Worm (Caenorhabditis elegans) whole organism, L2 larva: ENCODE data around the gene clec-256.

Experiments used
- C34F6.9 ChIP-seq: fragments of 150-350 bp; optimal IDR thresholded peaks from 2 replicates; lab custom pipeline; 2014; ENCODE audit warnings: missing biosample characterization, missing genetic modification characterization
- F13H6.1 ChIP-seq: sonication (generic microtip); optimal IDR thresholded peaks from 2 replicates; lab custom pipeline; 2016; ENCODE audit warnings: missing genetic modification characterization, missing compliant biosample characterization
- ZK546.5 ChIP-seq: sonication (generic microtip); optimal IDR thresholded peaks from 2 replicates; lab custom pipeline; 2017; ENCODE audit warnings: missing biosample characterization, missing genetic modification characterization
- alr-1 ChIP-seq: fragments of 150-350 bp; optimal IDR thresholded peaks from 2 replicates; lab custom pipeline; 2014; ENCODE audit warnings: missing biosample characterization, missing genetic modification characterization
- aly-2 ChIP-seq: fragments of 150-350 bp; optimal IDR thresholded peaks from 2 replicates; lab custom pipeline; 2014; ENCODE audit warnings: missing biosample characterization, missing genetic modification characterization
- blmp-1 ChIP-seq: sonication (generic microtip); optimal IDR thresholded peaks from 2 replicates; lab custom pipeline; 2017; ENCODE audit warnings: missing genetic modification characterization, mild to moderate bottlenecking, missing compliant biosample characterization, antibody characterized with exemption, moderate library complexity; ENCODE audit not compliant: insufficient read depth
- ceh-16 ChIP-seq: fragments of 150-350 bp; optimal IDR thresholded peaks from 2 replicates; lab custom pipeline; 2014; ENCODE audit warnings: missing biosample characterization, missing genetic modification characterization
- ceh-82 ChIP-seq: fragments of 150-350 bp; optimal IDR thresholded peaks from 2 replicates; lab custom pipeline; 2014; ENCODE audit warnings: missing biosample characterization, missing genetic modification characterization
- crh-2 ChIP-seq: sonication (generic microtip); optimal IDR thresholded peaks from 2 replicates; lab custom pipeline; 2017; ENCODE audit warnings: missing biosample characterization, missing genetic modification characterization
- dmd-4 ChIP-seq: sonication (generic microtip); optimal IDR thresholded peaks from 2 replicates; lab custom pipeline; 2017; ENCODE audit warnings: missing biosample characterization, missing genetic modification characterization
- egl-27 ChIP-seq: sonication (generic microtip); optimal IDR thresholded peaks from 3 replicates; lab custom pipeline; 2017; ENCODE audit warnings: missing biosample characterization, missing genetic modification reagents, missing genetic modification characterization
- fos-1 ChIP-seq: fragments of 150-350 bp; optimal IDR thresholded peaks from 2 replicates; lab custom pipeline; 2014; ENCODE audit warnings: missing biosample characterization, missing genetic modification characterization
- gmeb-1 ChIP-seq: fragments of 150-350 bp; optimal IDR thresholded peaks from 2 replicates; lab custom pipeline; 2014; ENCODE audit warnings: missing biosample characterization, missing genetic modification characterization
- lin-11 ChIP-seq: fragments of 150-350 bp; sonication (generic microtip); optimal IDR thresholded peaks from 2 replicates; lab custom pipeline; 2014; ENCODE audit warnings: missing biosample characterization, missing genetic modification characterization, inconsistent platforms, mixed read lengths
- lin-13 ChIP-seq: fragments of 150-350 bp; optimal IDR thresholded peaks from 2 replicates; lab custom pipeline; 2014; ENCODE audit warnings: missing biosample characterization, missing genetic modification reagents, missing genetic modification characterization
- lin-39 ChIP-seq: fragments of 150-350 bp; optimal IDR thresholded peaks from 2 replicates; lab custom pipeline; 2014; ENCODE audit warnings: missing biosample characterization, missing genetic modification reagents, missing genetic modification characterization
- lsy-2 ChIP-seq, 2 experiments: fragments of 150-350 bp in 1 of 2; sonication (generic microtip) in 1 of 2; optimal IDR thresholded peaks; 2 replicates each; lab custom pipeline; 2014 to 2017; ENCODE audit warnings: missing biosample characterization in 2 of 2, missing genetic modification characterization in 2 of 2
- mab-5 ChIP-seq: fragments of 150-350 bp; optimal IDR thresholded peaks from 2 replicates; lab custom pipeline; 2014; ENCODE audit warnings: missing biosample characterization, missing genetic modification characterization
- mbf-1 ChIP-seq: sonication (generic microtip); optimal IDR thresholded peaks from 2 replicates; lab custom pipeline; 2017; ENCODE audit warnings: missing biosample characterization, missing genetic modification characterization
- mdl-1 ChIP-seq, 2 experiments: fragments of 150-350 bp in 1 of 2; sonication (generic microtip) in 1 of 2; optimal IDR thresholded peaks; 2 replicates each; lab custom pipeline; 2017; ENCODE audit warnings: missing biosample characterization in 2 of 2, missing genetic modification characterization in 2 of 2
- nhr-12 ChIP-seq: fragments of 150-350 bp; optimal IDR thresholded peaks from 2 replicates; lab custom pipeline; 2014; ENCODE audit warnings: missing biosample characterization, missing genetic modification characterization
- nhr-129 ChIP-seq: fragments of 150-350 bp; optimal IDR thresholded peaks from 2 replicates; lab custom pipeline; 2014; ENCODE audit warnings: missing biosample characterization, missing genetic modification characterization
- nhr-21 ChIP-seq: fragments of 150-350 bp; optimal IDR thresholded peaks from 2 replicates; lab custom pipeline; 2014; ENCODE audit warnings: missing biosample characterization, missing genetic modification characterization
- nhr-237 ChIP-seq: fragments of 150-350 bp; optimal IDR thresholded peaks from 2 replicates; lab custom pipeline; 2014; ENCODE audit warnings: missing biosample characterization, missing genetic modification characterization
- nhr-25 ChIP-seq: fragments of 150-350 bp; sonication (generic microtip); optimal IDR thresholded peaks from 3 replicates; lab custom pipeline; 2014; ENCODE audit warnings: missing biosample characterization, missing genetic modification characterization
- nhr-6 ChIP-seq: fragments of 150-350 bp; optimal IDR thresholded peaks from 2 replicates; lab custom pipeline; 2014; ENCODE audit warnings: missing biosample characterization, missing genetic modification characterization
- peb-1 ChIP-seq: fragments of 150-350 bp; optimal IDR thresholded peaks from 2 replicates; lab custom pipeline; 2014; ENCODE audit warnings: missing biosample characterization, missing genetic modification characterization
- sem-4 ChIP-seq: fragments of 150-350 bp; optimal IDR thresholded peaks from 2 replicates; lab custom pipeline; 2014; ENCODE audit warnings: missing biosample characterization, missing genetic modification reagents, missing genetic modification characterization
- skn-1 ChIP-seq: sonication (generic microtip); optimal IDR thresholded peaks from 2 replicates; lab custom pipeline; 2017; ENCODE audit warnings: missing biosample characterization, missing genetic modification characterization
- sma-3 ChIP-seq: sonication (generic microtip); optimal IDR thresholded peaks from 2 replicates; lab custom pipeline; 2016; ENCODE audit warnings: missing genetic modification reagents, missing genetic modification characterization, missing compliant biosample characterization
- snpc-4 ChIP-seq: fragments of 150-350 bp; optimal IDR thresholded peaks from 2 replicates; lab custom pipeline; 2014; ENCODE audit warnings: missing biosample characterization, missing genetic modification characterization
- unc-55 ChIP-seq: fragments of 150-350 bp; sonication (generic microtip); optimal IDR thresholded peaks from 3 replicates; lab custom pipeline; 2014; ENCODE audit warnings: missing biosample characterization, missing genetic modification reagents, missing genetic modification characterization
- unc-62 ChIP-seq: fragments of 150-350 bp; optimal IDR thresholded peaks from 2 replicates; lab custom pipeline; 2014; ENCODE audit warnings: missing biosample characterization, missing genetic modification reagents, missing genetic modification characterization
- zag-1 ChIP-seq: fragments of 150-350 bp; optimal IDR thresholded peaks from 2 replicates; lab custom pipeline; 2014; ENCODE audit warnings: missing biosample characterization, missing genetic modification characterization
- ztf-1 ChIP-seq: fragments of 200-800 bp; sonication (Bioruptor generic); conservative IDR thresholded peaks from 2 replicates; pipeline ENCODE4 v1.3.6; 2022; ENCODE audit warnings: missing genetic modification characterization, missing compliant biosample characterization
- ztf-11 ChIP-seq: sonication (generic microtip); optimal IDR thresholded peaks from 2 replicates; lab custom pipeline; 2017; ENCODE audit warnings: missing biosample characterization, missing genetic modification characterization
- ztf-4 ChIP-seq: fragments of 150-350 bp; optimal IDR thresholded peaks from 2 replicates; lab custom pipeline; 2014; ENCODE audit warnings: missing biosample characterization, missing genetic modification characterization

clec-256 gene

ce11 chrV:18771390-18771789 lies at the start of gene clec-256:
clec-256 (plus strand) TSS chrV:18771690.
- TF ChIP-seq ceh-16 (tag; lab: Kevin White, UChicago): no peak
- TF ChIP-seq nhr-21 (tag; lab: Kevin White, UChicago): no peak
- TF ChIP-seq sem-4 (tag; lab: Kevin White, UChicago): no peak
- no peak for TF ChIP-seq F13H6.1 (tag; lab: Kevin White, UChicago)
- TF ChIP-seq lin-13 (GFP tag; lab: Kevin White, UChicago): no peak
- no peak for TF ChIP-seq unc-62 (GFP tag; lab: Kevin White, UChicago)
- TF ChIP-seq lsy-2 (tag; optimal IDR thresholded peaks at IDR 0.05; lab: Kevin White, UChicago): no peak
- TF ChIP-seq nhr-25 (tag; lab: Kevin White, UChicago): no peak
- TF ChIP-seq sma-3 (GFP tag; lab: Kevin White, UChicago): no peak
- TF ChIP-seq zag-1: no peak
- TF ChIP-seq alr-1 (tag; lab: Kevin White, UChicago): no peak
- no peak for TF ChIP-seq peb-1
- TF ChIP-seq crh-2 (tag; lab: Kevin White, UChicago): no peak
- TF ChIP-seq nhr-12 (tag; lab: Kevin White, UChicago): no peak
- no peak for TF ChIP-seq mdl-1 (tag; optimal IDR thresholded peaks at IDR 0.05; lab: Kevin White, UChicago)
- no peak for TF ChIP-seq ztf-1 (GFP tag; lab: Robert Waterston, UW)

ce11 chrV:18721873-18722272 lies 49.6 kb upstream of the clec-256 start:
- TF ChIP-seq lsy-2 (tag; optimal IDR thresholded peaks at IDR 0.05; lab: Kevin White, UChicago) (no peak), skn-1 (tag; lab: Kevin White, UChicago) (no peak), aly-2 (tag; lab: Kevin White, UChicago) (no peak), nhr-6 (tag; lab: Kevin White, UChicago) (no peak), F13H6.1 (tag; lab: Kevin White, UChicago) (no peak), ztf-11 (tag; lab: Kevin White, UChicago) (no peak), peb-1 (no peak), lin-11 (tag; lab: Kevin White, UChicago) (no peak)

ce11 chrV:18722510-18723299 lies 48.8 kb upstream of the clec-256 start:
- TF ChIP-seq ztf-1 (GFP tag; lab: Robert Waterston, UW) (no peak), ZK546.5 (no peak), blmp-1 (no peak), fos-1 (tag; lab: Kevin White, UChicago) (no peak), F13H6.1 (tag; lab: Kevin White, UChicago) (no peak), lsy-2 (tag; optimal IDR thresholded peaks at IDR 0.05; lab: Kevin White, UChicago) (no peak), unc-55 (GFP tag; lab: Kevin White, UChicago) (no peak), nhr-237 (tag; lab: Kevin White, UChicago) (no peak), nhr-129 (tag; lab: Kevin White, UChicago) (no peak), sem-4 (tag; lab: Kevin White, UChicago) (no peak), ceh-16 (tag; lab: Kevin White, UChicago) (no peak), ztf-11 (tag; lab: Kevin White, UChicago) (no peak), egl-27 (tag; lab: Kevin White, UChicago) (no peak), snpc-4 (tag; lab: Kevin White, UChicago) (no peak), ztf-4 (no peak), sma-3 (GFP tag; lab: Kevin White, UChicago) (no peak), aly-2 (tag; lab: Kevin White, UChicago) (no peak), mab-5 (tag; lab: Kevin White, UChicago) (no peak), skn-1 (tag; lab: Kevin White, UChicago) (no peak)
- TF ChIP-seq, all 48 proteins: peak for 0

ce11 chrV:18723604-18724003 lies 47.9 kb upstream of the clec-256 start:
- TF ChIP-seq mbf-1 (tag; lab: Kevin White, UChicago): no peak
- no peak for TF ChIP-seq egl-27 (tag; lab: Kevin White, UChicago)
- no peak for TF ChIP-seq aly-2 (tag; lab: Kevin White, UChicago)
- peak; percentile 89 for TF ChIP-seq F13H6.1 (tag; lab: Kevin White, UChicago)
- peak; percentile 72 to 92 for TF ChIP-seq lsy-2 (tag; optimal IDR thresholded peaks at IDR 0.05; lab: Kevin White, UChicago)
- TF ChIP-seq skn-1 (tag; lab: Kevin White, UChicago): no peak
- TF ChIP-seq sem-4 (tag; lab: Kevin White, UChicago): peak; percentile 46
- peak; percentile 16 to 66 for TF ChIP-seq mdl-1 (tag; optimal IDR thresholded peaks at IDR 0.05; lab: Kevin White, UChicago)
- no peak for TF ChIP-seq sma-3 (GFP tag; lab: Kevin White, UChicago)
- TF ChIP-seq zag-1: peak; percentile 72
- TF ChIP-seq ceh-82 (tag; lab: Kevin White, UChicago): peak; percentile 34
- peak; percentile 83 for TF ChIP-seq nhr-129 (tag; lab: Kevin White, UChicago)
- TF ChIP-seq crh-2 (tag; lab: Kevin White, UChicago): peak; percentile 89
- peak; percentile 67 for TF ChIP-seq nhr-6 (tag; lab: Kevin White, UChicago)
- TF ChIP-seq nhr-25 (tag; lab: Kevin White, UChicago): peak; percentile 74
- peak; percentile 85 for TF ChIP-seq gmeb-1
- peak; percentile 79 for TF ChIP-seq lin-13 (GFP tag; lab: Kevin White, UChicago)
- peak; percentile 76 for TF ChIP-seq unc-55 (GFP tag; lab: Kevin White, UChicago)
- peak; percentile 58 for TF ChIP-seq nhr-21 (tag; lab: Kevin White, UChicago)
- peak; percentile 93 for TF ChIP-seq C34F6.9 (tag; lab: Kevin White, UChicago)
- no peak for TF ChIP-seq dmd-4 (tag; lab: Kevin White, UChicago)
- TF ChIP-seq snpc-4 (tag; lab: Kevin White, UChicago): peak; percentile 80
- TF ChIP-seq nhr-237 (tag; lab: Kevin White, UChicago): no peak
- TF ChIP-seq fos-1 (tag; lab: Kevin White, UChicago): peak; percentile 70
- TF ChIP-seq lin-39 (tag; lab: Kevin White, UChicago): no peak
- TF ChIP-seq ztf-4: no peak
- TF ChIP-seq mab-5 (tag; lab: Kevin White, UChicago): peak; percentile 87
